Fruit fly (Drosophila melanogaster) whole organism, embryonic: ENCODE results near the gene CG32318.

Experiments
- CG10267 ChIP-seq: fragments of 200-800 bp; sonication (Bioruptor generic); optimal IDR thresholded peaks from 2 replicates; lab custom pipeline; 2018; ENCODE audit warnings: missing biosample characterization, mild to moderate bottlenecking, missing genetic modification characterization, moderate library complexity
- CG12391 ChIP-seq: fragments of 200-800 bp; sonication (Bioruptor generic); optimal IDR thresholded peaks from 3 replicates; lab custom pipeline; 2018; ENCODE audit warnings: missing biosample characterization, mild to moderate bottlenecking, missing genetic modification characterization, moderate library complexity
- CG13894 ChIP-seq: fragments of 200-800 bp; sonication (Bioruptor generic); optimal IDR thresholded peaks from 3 replicates; lab custom pipeline; 2018; ENCODE audit warnings: missing biosample characterization, mild to moderate bottlenecking, missing genetic modification characterization, moderate library complexity
- CG14860 ChIP-seq: fragments of 200-800 bp; sonication (Bioruptor generic); IDR thresholded peaks from 3 replicates; pipeline ENCODE4 v1.3.6; 2022; ENCODE audit warnings: missing biosample characterization, missing genetic modification characterization; ENCODE audit not compliant: partially characterized antibody
- CG15696 ChIP-seq: fragments of 200-800 bp; sonication (Bioruptor generic); optimal IDR thresholded peaks from 2 replicates; lab custom pipeline; 2019; ENCODE audit warnings: missing biosample characterization, mild to moderate bottlenecking, missing genetic modification characterization, moderate library complexity
- CG1603 ChIP-seq: fragments of 200-800 bp; sonication (Bioruptor generic); optimal IDR thresholded peaks from 2 replicates; lab custom pipeline; 2019; ENCODE audit warnings: missing biosample characterization, mild to moderate bottlenecking, missing genetic modification characterization, moderate library complexity
- CG17568 ChIP-seq: fragments of 200-800 bp; sonication (Bioruptor generic); optimal IDR thresholded peaks from 2 replicates; lab custom pipeline; 2018; ENCODE audit warnings: missing biosample characterization, mild to moderate bottlenecking, missing genetic modification characterization, moderate library complexity
- CG18011 ChIP-seq: fragments of 200-800 bp; sonication (Bioruptor generic); optimal IDR thresholded peaks from 2 replicates; lab custom pipeline; 2017; ENCODE audit warnings: missing biosample characterization, missing genetic modification characterization, mild to moderate bottlenecking, moderate library complexity, missing genotype
- CG4282 ChIP-seq: fragments of 200-800 bp; sonication (Bioruptor generic); optimal IDR thresholded peaks from 2 replicates; lab custom pipeline; 2016; ENCODE audit warnings: missing biosample characterization, missing genetic modification characterization
- CG43689 ChIP-seq: fragments of 200-800 bp; sonication (Bioruptor generic); IDR thresholded peaks from 2 replicates; pipeline ENCODE4 v1.3.6; 2022; ENCODE audit warnings: missing biosample characterization, missing genetic modification characterization
- CG4424 ChIP-seq: fragments of 200-800 bp; sonication (Bioruptor generic); optimal IDR thresholded peaks from 3 replicates; lab custom pipeline; 2016; ENCODE audit warnings: missing biosample characterization, missing genetic modification characterization
- CG4617 ChIP-seq: fragments of 200-800 bp; sonication (Bioruptor generic); optimal IDR thresholded peaks from 3 replicates; lab custom pipeline; 2016; ENCODE audit warnings: missing biosample characterization, missing genetic modification characterization, borderline replicate concordance
- CG7786 ChIP-seq: fragments of 200-800 bp; sonication (Bioruptor generic); optimal IDR thresholded peaks from 2 replicates; lab custom pipeline; 2016; ENCODE audit warnings: missing biosample characterization, missing genetic modification characterization
- CG8089 ChIP-seq: fragments of 200-800 bp; sonication (Bioruptor generic); optimal IDR thresholded peaks from 3 replicates; lab custom pipeline; 2016; ENCODE audit warnings: missing biosample characterization, missing genetic modification characterization
- CG8281 ChIP-seq: fragments of 200-800 bp; sonication (Bioruptor generic); optimal IDR thresholded peaks from 2 replicates; lab custom pipeline; 2018; ENCODE audit warnings: missing biosample characterization, mild to moderate bottlenecking, missing genetic modification characterization, moderate library complexity
- CG8765 ChIP-seq: fragments of 200-800 bp; sonication (Bioruptor generic); IDR thresholded peaks from 2 replicates; pipeline ENCODE4 v1.3.6; 2022; ENCODE audit warnings: missing biosample characterization, missing genetic modification characterization
- CG9932 ChIP-seq: fragments of 200-800 bp; sonication (Bioruptor generic); IDR thresholded peaks from 2 replicates; pipeline ENCODE4 v1.3.6; 2022; ENCODE audit warnings: missing biosample characterization, missing genetic modification characterization
- Dad ChIP-seq: fragments of 200-800 bp; sonication (Bioruptor generic); optimal IDR thresholded peaks from 3 replicates; lab custom pipeline; 2016; ENCODE audit warnings: missing biosample characterization, missing genetic modification characterization
- Dp ChIP-seq: fragments of 200-800 bp; sonication (Bioruptor generic); optimal IDR thresholded peaks from 2 replicates; lab custom pipeline; 2018; ENCODE audit warnings: missing biosample characterization, mild to moderate bottlenecking, missing genetic modification characterization, moderate library complexity
- Fer1 ChIP-seq: fragments of 200-800 bp; sonication (Bioruptor generic); optimal IDR thresholded peaks from 2 replicates; lab custom pipeline; 2017; ENCODE audit warnings: missing biosample characterization, mild to moderate bottlenecking, missing genetic modification characterization
- HmgZ ChIP-seq: fragments of 200-800 bp; sonication (Bioruptor generic); optimal IDR thresholded peaks from 2 replicates; lab custom pipeline; 2018; ENCODE audit warnings: missing biosample characterization, mild to moderate bottlenecking, missing genetic modification characterization
- Nf-YB ChIP-seq: fragments of 200-800 bp; sonication (Bioruptor generic); optimal IDR thresholded peaks from 3 replicates; lab custom pipeline; 2019; ENCODE audit warnings: missing biosample characterization, mild to moderate bottlenecking, missing genetic modification characterization, moderate library complexity
- Oaz ChIP-seq: fragments of 200-800 bp; sonication (Bioruptor generic); IDR thresholded peaks from 2 replicates; pipeline ENCODE4 v1.3.6; 2022; ENCODE audit warnings: missing biosample characterization, missing genetic modification characterization
- Opbp ChIP-seq: fragments of 200-800 bp; sonication (Bioruptor generic); IDR thresholded peaks from 3 replicates; pipeline ENCODE4 v1.3.6; 2022; ENCODE audit warnings: missing biosample characterization, missing genetic modification characterization; ENCODE audit not compliant: partially characterized antibody
- Pdp1 ChIP-seq, 2 experiments: fragments of 200-800 bp; sonication (Bioruptor generic); optimal IDR thresholded peaks; 3 replicates each; lab custom pipeline; 2016; ENCODE audit warnings: missing biosample characterization in 2 of 2, missing genetic modification characterization in 2 of 2, mild to moderate bottlenecking in 1 of 2, moderate library complexity in 1 of 2
- Side ChIP-seq: fragments of 200-800 bp; sonication (Bioruptor generic); optimal IDR thresholded peaks from 2 replicates; lab custom pipeline; 2016; ENCODE audit warnings: missing biosample characterization, missing genetic modification characterization
- amos ChIP-seq: fragments of 200-800 bp; sonication (Bioruptor generic); IDR thresholded peaks from 2 replicates; pipeline ENCODE4 v1.3.6; 2022; ENCODE audit warnings: missing biosample characterization, missing genetic modification characterization; ENCODE audit not compliant: partially characterized antibody
- ash1 ChIP-seq: fragments of 200-800 bp; sonication (Bioruptor generic); optimal IDR thresholded peaks from 2 replicates; lab custom pipeline; 2018; ENCODE audit warnings: missing biosample characterization, mild to moderate bottlenecking, missing genetic modification characterization
- caup ChIP-seq: fragments of 200-800 bp; sonication (Bioruptor generic); optimal IDR thresholded peaks from 3 replicates; lab custom pipeline; 2017; ENCODE audit warnings: missing biosample characterization, mild to moderate bottlenecking, missing genetic modification characterization, moderate library complexity; ENCODE audit not compliant: severe bottlenecking
- ci ChIP-seq: fragments of 200-800 bp; sonication (Bioruptor generic); IDR thresholded peaks from 3 replicates; pipeline ENCODE4 v1.3.6; 2022; ENCODE audit warnings: missing biosample characterization, missing genetic modification characterization
- fd96Cb ChIP-seq: fragments of 200-800 bp; sonication (Bioruptor generic); optimal IDR thresholded peaks from 2 replicates; lab custom pipeline; 2018; ENCODE audit warnings: missing biosample characterization, mild to moderate bottlenecking, missing genetic modification characterization, moderate library complexity
- gro ChIP-seq: fragments of 200-800 bp; sonication (Bioruptor generic); optimal IDR thresholded peaks from 2 replicates; lab custom pipeline; 2016; ENCODE audit warnings: missing biosample characterization, missing genetic modification characterization
- hbn ChIP-seq: fragments of 200-800 bp; sonication (Bioruptor generic); IDR thresholded peaks from 2 replicates; pipeline ENCODE4 v1.3.6; 2022; ENCODE audit warnings: missing biosample characterization, missing genetic modification characterization; ENCODE audit not compliant: partially characterized antibody
- hth ChIP-seq: fragments of >200 bp; optimal IDR thresholded peaks from 2 replicates; lab custom pipeline; 2017; ENCODE audit warnings: inconsistent platforms
- inv ChIP-seq: fragments of 200-800 bp; sonication (Bioruptor generic); IDR thresholded peaks from 2 replicates; pipeline ENCODE4 v1.3.6; 2022; ENCODE audit warnings: missing biosample characterization, missing genetic modification characterization; ENCODE audit not compliant: partially characterized antibody
- knrl ChIP-seq: fragments of 200-800 bp; sonication (Bioruptor generic); IDR thresholded peaks from 3 replicates; pipeline ENCODE4 v1.3.6; 2022; ENCODE audit warnings: missing biosample characterization, missing genetic modification characterization; ENCODE audit not compliant: partially characterized antibody
- lmd ChIP-seq: fragments of 200-800 bp; sonication (Bioruptor generic); IDR thresholded peaks from 2 replicates; pipeline ENCODE4 v1.3.6; 2022; ENCODE audit warnings: missing biosample characterization, missing genetic modification characterization
- mam ChIP-seq: fragments of 200-800 bp; sonication (Bioruptor generic); optimal IDR thresholded peaks from 3 replicates; lab custom pipeline; 2016; ENCODE audit warnings: missing biosample characterization, missing genetic modification characterization
- mld ChIP-seq: fragments of 200-800 bp; sonication (Bioruptor generic); IDR thresholded peaks from 3 replicates; pipeline ENCODE4 v1.3.6; 2022; ENCODE audit warnings: missing biosample characterization, missing genetic modification characterization; ENCODE audit not compliant: partially characterized antibody
- nerfin-2 ChIP-seq: fragments of 200-800 bp; sonication (Bioruptor generic); IDR thresholded peaks from 2 replicates; pipeline ENCODE4 v1.3.6; 2022; ENCODE audit warnings: missing biosample characterization, missing genetic modification characterization; ENCODE audit not compliant: partially characterized antibody
- nmo ChIP-seq: fragments of 200-800 bp; sonication (Bioruptor generic); optimal IDR thresholded peaks from 2 replicates; lab custom pipeline; 2018; ENCODE audit warnings: missing biosample characterization, mild to moderate bottlenecking, missing genetic modification characterization, moderate library complexity
- nom ChIP-seq: fragments of 200-800 bp; sonication (Bioruptor generic); optimal IDR thresholded peaks from 2 replicates; lab custom pipeline; 2017; ENCODE audit warnings: missing biosample characterization, missing genetic modification characterization, mild to moderate bottlenecking, moderate library complexity, missing genetic modification reagents
- pho ChIP-seq: fragments of 200-800 bp; sonication (Bioruptor generic); optimal IDR thresholded peaks from 2 replicates; lab custom pipeline; 2016; ENCODE audit warnings: missing biosample characterization, missing genetic modification characterization
- psq ChIP-seq: fragments of 200-800 bp; sonication (Bioruptor generic); optimal IDR thresholded peaks from 2 replicates; lab custom pipeline; 2017; ENCODE audit warnings: missing biosample characterization, missing genetic modification characterization
- sens ChIP-seq: fragments of 200-800 bp; sonication (Bioruptor generic); peaks from one replicate; lab custom pipeline; 2016; ENCODE audit warnings: missing biosample characterization, missing genetic modification characterization
- sqz ChIP-seq: fragments of 200-800 bp; sonication (Bioruptor generic); optimal IDR thresholded peaks from 3 replicates; lab custom pipeline; 2018; ENCODE audit warnings: missing biosample characterization, mild to moderate bottlenecking, missing genetic modification characterization
- trem ChIP-seq: fragments of 200-800 bp; optimal IDR thresholded peaks from 3 replicates; lab custom pipeline; 2019; ENCODE audit warnings: missing biosample characterization, mild to moderate bottlenecking, missing genetic modification characterization, moderate library complexity
- unpg ChIP-seq: fragments of 200-800 bp; sonication (Bioruptor generic); optimal IDR thresholded peaks from 3 replicates; lab custom pipeline; 2018; ENCODE audit warnings: missing biosample characterization, mild to moderate bottlenecking, missing genetic modification characterization, moderate library complexity
- zfh1 ChIP-seq: fragments of 200-800 bp; sonication (Bioruptor generic); IDR thresholded peaks from 3 replicates; pipeline ENCODE4 v1.3.6; 2022; ENCODE audit warnings: missing biosample characterization, missing genetic modification characterization

CG32318 gene

dm6 chr3L:1295693-1296092 lies 49.0 kb upstream of the CG32318 start, which contains the start of gene Rabex-5 (continued):
- TF ChIP-seq CG12391 (tag; lab: Kevin White, UChicago) (peak; percentile 43), pho (GFP tag; lab: Kevin White, UChicago) (peak; percentile 33), nmo (peak; percentile 58), CG4282 (GFP tag; lab: Kevin White, UChicago) (peak; percentile 20), ci (GFP tag; lab: Robert Waterston, UW) (peak; percentile 51; the same call in 1 of the 3 replicates), CG9932 (GFP tag; lab: Robert Waterston, UW) (peak; percentile 70), CG13894 (tag; lab: Kevin White, UChicago) (peak; percentile 46), CG15696 (tag; lab: Kevin White, UChicago) (no peak), Fer1 (GFP tag; lab: Kevin White, UChicago) (no peak), trem (tag; lab: Kevin White, UChicago) (peak; percentile 52), hbn (peak; percentile 78), CG17568 (GFP tag; lab: Kevin White, UChicago) (no peak), CG7786 (GFP tag; lab: Kevin White, UChicago) (peak; percentile 36), gro (GFP tag; lab: Kevin White, UChicago) (no peak), caup (GFP tag; lab: Kevin White, UChicago) (no peak), sqz (GFP tag; lab: Kevin White, UChicago) (no peak), Dad (GFP tag; lab: Kevin White, UChicago) (no peak), CG8281 (tag; lab: Kevin White, UChicago) (no peak), ash1 (no peak), fd96Cb (tag; lab: Kevin White, UChicago) (no peak), HmgZ (tag; lab: Kevin White, UChicago) (peak; percentile 78), amos (peak; percentile 92), CG8089 (no peak), mld (GFP tag; lab: Robert Waterston, UW) (peak; percentile 66; the same call in 2 of the 3 replicates), hth (lab: Kevin White, UChicago) (no peak), knrl (GFP tag; lab: Robert Waterston, UW) (peak; percentile 88), CG4617 (GFP tag; lab: Kevin White, UChicago) (peak; percentile 85), Pdp1 (GFP tag; optimal IDR thresholded peaks at IDR 0.05; lab: Kevin White, UChicago) (peak in 1 of 2 experiments; percentile 24), CG43689 (no peak), CG18011 (GFP tag; lab: Kevin White, UChicago) (no peak), zfh1 (peak; percentile 55; the same call in 1 of the 3 replicates), CG4424 (GFP tag; lab: Kevin White, UChicago) (peak; percentile 19), CG1603 (tag; lab: Kevin White, UChicago) (peak; percentile 73), Nf-YB (no peak), sens (GFP tag; lab: Kevin White, UChicago) (peak; percentile 73), CG14860 (GFP tag; lab: Robert Waterston, UW) (peak; percentile 53; the same call in 2 of the 3 replicates), psq (GFP tag; lab: Kevin White, UChicago) (no peak), CG8765 (GFP tag; lab: Robert Waterston, UW) (no peak), unpg (GFP tag; lab: Kevin White, UChicago) (peak; percentile 6), Oaz (GFP tag; lab: Robert Waterston, UW) (no peak), mam (GFP tag; lab: Kevin White, UChicago) (peak; percentile 54), Side (no peak), Dp (GFP tag; lab: Kevin White, UChicago) (peak; percentile 67), nerfin-2 (peak; percentile 68), Opbp (GFP tag; lab: Robert Waterston, UW) (peak; percentile 89), inv (GFP tag; lab: Robert Waterston, UW) (peak; percentile 82; the same call in 1 of the 2 replicates), lmd (GFP tag; lab: Robert Waterston, UW) (peak; percentile 15; the same call in 1 of the 2 replicates), CG10267 (tag; lab: Kevin White, UChicago) (peak; percentile 25), nom (GFP tag; lab: Kevin White, UChicago) (peak; percentile 9)
